Worm (Caenorhabditis elegans): ENCODE measurements around the gene E02H9.7.
"Not testable (repeated sequence)": the region's sequence is repeated elsewhere in the genome, so short reads cannot be mapped to it uniquely, and the experiment has no call there.

DNA sequence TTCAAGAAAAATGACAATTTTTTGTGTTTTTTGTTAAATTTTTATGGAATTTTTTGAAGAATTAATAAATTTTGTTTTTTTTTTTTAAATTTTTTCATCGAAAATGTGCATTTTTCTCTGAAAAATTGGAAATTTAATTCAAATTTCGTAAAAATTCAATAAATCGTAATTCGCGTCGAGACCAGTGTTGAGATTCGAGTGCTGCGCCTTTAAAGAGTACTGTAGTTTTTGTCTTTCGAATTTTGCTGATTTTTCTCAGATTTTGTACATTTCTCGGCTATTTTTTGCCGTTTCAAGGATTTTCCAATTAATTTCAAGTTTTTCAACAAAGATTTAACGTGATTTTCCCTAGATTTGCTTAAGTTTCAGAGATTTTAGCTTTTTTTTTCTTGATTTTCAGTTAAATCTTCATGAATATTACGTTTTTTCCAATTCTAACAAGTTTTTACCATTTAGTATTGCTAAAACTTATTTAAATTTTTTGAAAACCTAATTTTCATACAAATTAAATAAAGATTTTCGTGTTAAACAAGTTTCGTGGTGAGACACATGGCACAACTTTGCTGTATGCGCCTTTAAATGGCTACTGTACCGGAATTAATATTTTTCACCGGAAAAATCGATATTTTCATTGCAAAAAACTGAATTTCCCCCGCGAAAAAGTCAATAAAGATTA lies 15.7 kb upstream of the E02H9.7 start:
- not testable (repeated sequence) for TF ChIP-seq lin-40 (tag; optimal IDR thresholded peaks at IDR 0.05); snpc-4 (GFP tag; optimal IDR thresholded peaks at IDR 0.05); snpc-4 (tag; optimal IDR thresholded peaks at IDR 0.05)

Measured in whole organism, young adult.